Fruit fly (Drosophila melanogaster): ENCODE measurements around the gene rk.

The rk gene

DNA sequence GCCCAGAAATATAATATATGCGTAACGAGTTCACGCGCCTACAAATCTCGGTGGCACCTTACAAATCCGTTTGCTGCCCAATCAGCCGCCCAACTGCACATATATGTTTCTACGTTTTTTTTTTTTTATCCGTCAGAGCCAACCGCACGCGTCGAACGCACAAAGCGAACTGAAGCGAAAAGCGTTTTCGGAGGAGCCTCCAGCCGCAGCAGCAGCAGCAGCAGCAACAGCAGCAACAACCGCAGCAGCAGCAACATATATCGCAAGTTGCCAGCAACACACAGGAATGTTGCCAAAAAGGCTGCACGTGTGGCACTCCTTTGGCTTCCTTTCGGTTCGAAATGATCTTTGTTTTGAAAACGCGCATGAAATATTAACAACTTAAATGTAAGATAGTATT is at the start of gene rk:
rk (minus strand) TSS at position 171 of the 400 bp plus-strand sequence.
- no peak for TF ChIP-seq CG17801 (GFP tag; optimal IDR thresholded peaks at IDR 0.05; ENCODE audit: partially characterized antibody)

dm6 chr2L:14049958-14050357 is 48.9 kb upstream of the rk start:
- no peak for TF ChIP-seq CG17801 (GFP tag; optimal IDR thresholded peaks at IDR 0.05; ENCODE audit: partially characterized antibody)

DNA sequence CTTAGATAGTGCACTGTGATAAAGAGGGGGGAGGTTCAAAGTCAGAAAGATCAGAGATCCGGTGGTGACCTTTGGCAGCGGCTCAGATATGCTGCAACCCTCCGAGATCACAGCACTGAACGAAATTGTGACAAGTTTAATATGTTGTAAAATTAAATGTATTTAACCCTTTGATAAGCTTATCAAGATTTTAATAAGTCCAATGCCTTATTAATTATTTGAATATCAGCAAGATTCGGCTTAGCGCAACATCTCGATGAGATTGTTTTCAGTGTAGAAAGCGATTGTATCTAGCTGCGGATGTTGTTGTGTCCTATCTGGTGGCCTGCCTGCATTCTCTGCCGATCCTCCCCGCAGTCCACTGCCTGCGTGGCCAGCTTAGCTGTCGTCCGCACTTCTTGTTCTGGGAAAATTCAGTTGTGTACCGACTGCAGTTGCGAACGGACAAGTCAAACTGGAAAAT is 46.2 kb upstream of the rk start, which contains the start of gene NimC4:
NimC4 (plus strand) TSS at position 413 of the 463 bp plus-strand sequence.
- TF ChIP-seq CG17801 (GFP tag; optimal IDR thresholded peaks at IDR 0.05; ENCODE audit: partially characterized antibody), result no peak

DNA sequence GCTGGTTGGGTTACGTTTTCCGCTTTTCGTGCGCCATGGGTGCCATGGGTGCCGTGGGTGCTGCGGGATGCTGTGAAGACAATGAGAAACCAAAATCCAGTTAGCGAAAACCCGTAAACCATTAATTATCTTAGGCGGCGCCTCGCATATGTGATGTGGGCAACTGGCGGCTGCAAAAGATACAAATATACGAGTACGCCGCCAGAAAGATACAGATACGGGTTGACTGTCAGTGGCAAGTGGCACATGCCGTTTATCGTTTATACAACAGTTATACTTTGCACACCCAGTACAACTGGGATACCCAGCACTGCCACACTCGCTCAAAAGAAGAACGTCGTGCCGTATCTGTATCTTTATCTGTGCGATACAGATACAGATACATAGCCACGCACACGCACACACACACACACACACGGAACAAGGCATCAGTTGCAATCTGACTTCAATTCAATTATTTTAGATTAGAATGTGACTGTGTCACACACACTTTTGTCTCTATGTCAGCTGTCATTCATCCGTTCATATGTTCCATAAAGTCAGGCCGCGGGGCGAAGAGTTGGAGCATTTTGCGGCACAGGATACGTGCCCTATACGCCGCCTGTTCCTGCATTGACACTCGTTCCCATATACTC is 44.6 kb upstream of the rk start:
- TF ChIP-seq CG17801 (GFP tag; optimal IDR thresholded peaks at IDR 0.05; ENCODE audit: partially characterized antibody), result no peak

DNA sequence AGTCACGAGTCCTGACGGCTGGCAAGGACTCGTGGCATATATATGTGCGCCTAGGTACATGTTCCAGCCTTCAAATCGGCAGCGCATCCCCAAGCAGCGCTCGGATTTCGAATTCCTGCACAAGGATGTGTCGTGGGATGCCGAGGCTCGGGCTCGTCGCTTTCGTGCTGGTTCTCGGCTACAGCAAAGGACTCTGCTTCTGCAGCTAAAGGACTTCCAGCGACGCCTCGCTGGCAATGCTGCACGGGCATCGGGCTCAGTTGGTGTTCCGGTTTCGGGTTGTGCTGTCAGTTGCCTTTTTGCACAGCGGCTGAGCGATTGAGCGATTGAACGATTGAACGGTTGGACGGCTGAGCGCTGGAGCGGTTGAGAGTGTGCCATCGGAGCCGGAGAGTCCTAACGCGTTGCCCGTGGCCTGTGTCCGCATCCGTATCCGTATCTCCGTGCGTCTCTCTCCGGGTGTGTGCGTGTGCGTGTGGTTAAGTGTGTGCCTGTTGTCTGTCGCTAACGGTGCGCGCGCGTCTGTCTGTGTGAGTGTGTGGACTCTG is 39.0 kb upstream of the rk start, which contains the start of gene nAChRalpha5:
nAChRalpha5 (plus strand) TSS at position 235 of the 548 bp plus-strand sequence.
- TF ChIP-seq CG17801 (GFP tag; optimal IDR thresholded peaks at IDR 0.05; ENCODE audit: partially characterized antibody), result no peak

DNA sequence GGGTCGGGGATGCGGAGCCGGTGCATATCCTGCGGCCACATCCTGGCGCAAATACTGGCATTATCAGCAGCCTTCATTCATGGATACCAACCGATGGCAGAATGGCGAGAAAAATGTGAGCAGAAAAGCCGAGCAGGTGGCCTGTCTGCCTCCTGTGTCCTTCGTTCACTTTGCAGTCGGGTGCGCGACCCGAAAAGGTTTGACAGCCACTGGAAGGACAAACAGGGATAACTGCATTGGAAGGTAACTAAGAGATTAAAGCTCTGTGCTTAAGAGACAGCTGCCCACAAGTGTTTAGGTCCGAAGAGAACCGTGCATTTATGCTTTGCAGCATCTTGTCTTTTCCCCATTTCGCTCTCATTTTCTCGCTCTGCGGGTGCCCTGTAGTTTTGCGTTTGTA is 37.7 kb upstream of the rk start:
- TF ChIP-seq CG17801 (GFP tag; optimal IDR thresholded peaks at IDR 0.05; ENCODE audit: partially characterized antibody), result no peak

- TF ChIP-seq CG17801 (GFP tag; optimal IDR thresholded peaks at IDR 0.05; ENCODE audit: partially characterized antibody), result no peak
Measured at dm6 chr2L:14031439-14031838, 30.4 kb upstream of the rk start, which contains the start of gene CG18095. Gene CG18095 (minus strand): TSS chr2L:14031539.

dm6 chr2L:14029235-14029634 is 28.2 kb upstream of the rk start:
- no peak for TF ChIP-seq CG17801 (GFP tag; optimal IDR thresholded peaks at IDR 0.05; ENCODE audit: partially characterized antibody)

DNA sequence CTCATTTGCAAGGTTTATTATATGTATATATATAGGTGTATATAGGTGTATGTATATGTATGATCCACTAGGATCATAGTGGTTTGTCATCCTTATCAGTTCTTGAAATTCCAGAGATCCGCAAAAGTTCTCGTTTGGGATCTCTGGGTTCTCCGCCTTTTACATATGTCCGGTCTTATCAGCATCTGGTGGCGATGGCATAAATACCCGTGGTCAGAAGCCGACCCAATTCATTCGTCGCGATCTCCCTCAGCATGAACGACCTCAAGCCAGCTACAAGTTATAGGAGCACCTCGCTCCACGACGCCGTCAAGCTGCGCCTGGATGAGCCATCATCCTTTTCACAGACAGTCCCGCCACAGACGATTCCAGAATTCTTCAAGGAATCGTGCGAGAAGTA is 25.7 kb upstream of the rk start, which contains the start of gene hll:
hll (plus strand) TSS at position 224 of the 400 bp plus-strand sequence.
- TF ChIP-seq CG17801 (GFP tag; optimal IDR thresholded peaks at IDR 0.05; ENCODE audit: partially characterized antibody), result no peak

DNA sequence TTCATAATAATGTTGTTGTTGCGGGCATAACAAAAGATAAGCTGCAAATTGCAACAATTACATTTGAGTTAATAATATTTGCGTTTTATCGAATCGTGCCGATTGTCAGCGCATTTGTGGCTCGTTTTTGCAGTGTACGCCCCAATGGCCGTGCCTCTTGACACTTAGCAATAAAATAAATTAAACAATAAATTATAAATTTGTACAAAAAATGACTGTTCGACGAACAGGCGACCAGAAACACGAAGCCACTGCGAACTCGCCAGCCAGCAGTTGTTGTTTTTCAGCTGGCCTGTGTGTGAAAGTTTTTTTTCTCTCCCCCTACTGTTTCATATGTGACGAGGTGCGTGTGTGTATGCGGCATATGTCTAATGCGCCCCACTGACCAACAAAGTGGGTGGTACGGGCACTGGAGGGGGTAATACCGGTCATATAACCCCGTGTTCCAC is 24.5 kb upstream of the rk start:
- no peak for TF ChIP-seq CG17801 (GFP tag; optimal IDR thresholded peaks at IDR 0.05; ENCODE audit: partially characterized antibody)

dm6 chr2L:14024746-14025105 is 23.7 kb upstream of the rk start:
- no peak for TF ChIP-seq CG17801 (GFP tag; optimal IDR thresholded peaks at IDR 0.05; ENCODE audit: partially characterized antibody)

dm6 chr2L:14024051-14024745 is 23.1 kb upstream of the rk start:
- peak; percentile 13 for TF ChIP-seq CG17801 (GFP tag; optimal IDR thresholded peaks at IDR 0.05; ENCODE audit: partially characterized antibody)

dm6 chr2L:14023136-14024050 is 22.3 kb upstream of the rk start:
- TF ChIP-seq CG17801 (GFP tag; optimal IDR thresholded peaks at IDR 0.05; ENCODE audit: partially characterized antibody), result no peak

- peak; percentile 87 for TF ChIP-seq CG17801 (GFP tag; optimal IDR thresholded peaks at IDR 0.05; ENCODE audit: partially characterized antibody)
Measured at dm6 chr2L:14022130-14022735, 21.2 kb upstream of the rk start.

Data from ovary, adult (tissue).